Fruit fly (Drosophila melanogaster): Measurements from ENCODE around the gene Aduk.

Gene Aduk

dm6 chr3R:9340425-9341188 lies 6.1 kb upstream of the Aduk start (continued):
- TF ChIP-seq lab (GFP tag; optimal IDR thresholded peaks at IDR 0.05): peak; percentile 91
- 0 out of 2 replicates have a peak, but pooled peaks have one; percentile 26 for TF ChIP-seq CG11696 (GFP tag; IDR thresholded peaks at IDR 0.05)
- no peak for TF ChIP-seq bigmax (GFP tag; optimal IDR thresholded peaks at IDR 0.05)
- TF ChIP-seq Usf (GFP tag; optimal IDR thresholded peaks at IDR 0.05): peak; percentile 83
- peak; percentile 12 for TF ChIP-seq ash1 (GFP tag; optimal IDR thresholded peaks at IDR 0.05)
- TF ChIP-seq CG6765 (GFP tag; optimal IDR thresholded peaks at IDR 0.05): peak; percentile 83
- TF ChIP-seq CG16779 (GFP tag; IDR thresholded peaks at IDR 0.05): peak; percentile 70
- TF ChIP-seq ATbp (GFP tag; optimal IDR thresholded peaks at IDR 0.05): peak; percentile 84
- no peak for TF ChIP-seq CG43689 (GFP tag; IDR thresholded peaks at IDR 0.05)
- peak; percentile 51 for TF ChIP-seq Myb (GFP tag; optimal IDR thresholded peaks at IDR 0.05)
- TF ChIP-seq GATAe (GFP tag; conservative IDR thresholded peaks at IDR 0.05): no peak; the same call in 1 of the 2 replicates
- TF ChIP-seq Fer3 (tag; optimal IDR thresholded peaks at IDR 0.05): peak; percentile 79
- TF ChIP-seq grn (GFP tag; optimal IDR thresholded peaks at IDR 0.05): no peak
- peak; percentile 20 for TF ChIP-seq CG2116 (GFP tag; optimal IDR thresholded peaks at IDR 0.05)
- peak; percentile 88 for TF ChIP-seq CG15601 (tag; optimal IDR thresholded peaks at IDR 0.05)
- TF ChIP-seq CG12769 (tag; optimal IDR thresholded peaks at IDR 0.05): peak; percentile 78
- TF ChIP-seq CG10462 (GFP tag; optimal IDR thresholded peaks at IDR 0.05): peak; percentile 72
- TF ChIP-seq CG30020 (tag; optimal IDR thresholded peaks at IDR 0.05): peak; percentile 72
- peak; percentile 74 for TF ChIP-seq Deaf1 (tag; optimal IDR thresholded peaks at IDR 0.05)
- TF ChIP-seq gt (GFP tag; IDR thresholded peaks at IDR 0.05): no peak
- peak; percentile 55; the same call in 2 of the 3 replicates for TF ChIP-seq B-H1 (GFP tag; IDR thresholded peaks at IDR 0.05)
- TF ChIP-seq CG16815 (GFP tag; optimal IDR thresholded peaks at IDR 0.05): peak; percentile 86
- TF ChIP-seq sens-2 (GFP tag; IDR thresholded peaks at IDR 0.05): no peak
- peak; percentile 75 for TF ChIP-seq Ada2b (GFP tag; IDR thresholded peaks at IDR 0.05)
- peak; percentile 81 for TF ChIP-seq Hand (GFP tag; optimal IDR thresholded peaks at IDR 0.05)
- no peak for TF ChIP-seq Poxn (GFP tag; IDR thresholded peaks at IDR 0.05)
- peak; percentile 95 for TF ChIP-seq gem (tag; optimal IDR thresholded peaks at IDR 0.05)
- peak; percentile 79 for TF ChIP-seq CG15011 (GFP tag; optimal IDR thresholded peaks at IDR 0.05)
- peak; percentile 88 for TF ChIP-seq CG32532 (GFP tag; IDR thresholded peaks at IDR 0.05)
- peak; percentile 79 for TF ChIP-seq run (tag; optimal IDR thresholded peaks at IDR 0.05)
- peak; percentile 84 for TF ChIP-seq CG33557 (GFP tag; optimal IDR thresholded peaks at IDR 0.05)
- peak; percentile 84 for TF ChIP-seq Ptx1 (GFP tag; IDR thresholded peaks at IDR 0.05)
- TF ChIP-seq CG8359 (GFP tag; optimal IDR thresholded peaks at IDR 0.05; ENCODE audit: borderline replicate concordance): peak; percentile 77
- peak; percentile 83 for TF ChIP-seq CG1602 (GFP tag; optimal IDR thresholded peaks at IDR 0.05)
- peak; percentile 73 for TF ChIP-seq oc (tag; optimal IDR thresholded peaks at IDR 0.05)
- TF ChIP-seq sr (GFP tag; IDR thresholded peaks at IDR 0.05): no peak
- peak; percentile 77 for TF ChIP-seq CG14667 (GFP tag; IDR thresholded peaks at IDR 0.05)
- no peak for TF ChIP-seq hth (optimal IDR thresholded peaks at IDR 0.05)
- no peak for TF ChIP-seq tna (GFP tag; IDR thresholded peaks at IDR 0.05; ENCODE audit: partially characterized antibody)
- TF ChIP-seq CG2129 (GFP tag; IDR thresholded peaks at IDR 0.05; ENCODE audit: partially characterized antibody): no peak
- no peak for TF ChIP-seq kni (GFP tag; optimal IDR thresholded peaks at IDR 0.05)
- TF ChIP-seq inv (GFP tag; IDR thresholded peaks at IDR 0.05; ENCODE audit: partially characterized antibody): no peak
- TF ChIP-seq fd3F (GFP tag; optimal IDR thresholded peaks at IDR 0.05): peak; percentile 89
- peak; percentile 69 for TF ChIP-seq slou (GFP tag; optimal IDR thresholded peaks at IDR 0.05)
- TF ChIP-seq BtbVII (GFP tag; optimal IDR thresholded peaks at IDR 0.05): peak; percentile 86
- TF ChIP-seq ERR (GFP tag; optimal IDR thresholded peaks at IDR 0.05): peak; percentile 54
- peak; percentile 76 for TF ChIP-seq CG17328 (GFP tag; IDR thresholded peaks at IDR 0.05)
- TF ChIP-seq sd (tag; optimal IDR thresholded peaks at IDR 0.05): peak; percentile 60
- TF ChIP-seq Hr3 (GFP tag; optimal IDR thresholded peaks at IDR 0.05): peak; percentile 85

Data from whole organism, embryonic.